Fruit fly (Drosophila melanogaster) whole organism, prepupa: ENCODE results near the gene CG3625.

Experiments used
- CG10669 ChIP-seq: fragments of 200-800 bp; sonication (Bioruptor generic); optimal IDR thresholded peaks from 3 replicates; lab custom pipeline; 2018; ENCODE audit warnings: missing biosample characterization, mild to moderate bottlenecking, missing genetic modification characterization, moderate library complexity
- CG11762 ChIP-seq: fragments of 200-800 bp; sonication (Bioruptor generic); optimal IDR thresholded peaks from 3 replicates; lab custom pipeline; 2016; ENCODE audit warnings: missing biosample characterization, missing genetic modification characterization; ENCODE audit not compliant: insufficient read depth
- CG3032 ChIP-seq: fragments of 200-800 bp; optimal IDR thresholded peaks from 2 replicates; lab custom pipeline; 2019; ENCODE audit warnings: missing biosample characterization, mild to moderate bottlenecking, missing genetic modification characterization, moderate library complexity
- CG3919 ChIP-seq: fragments of 200-800 bp; sonication (Bioruptor generic); optimal IDR thresholded peaks from 3 replicates; lab custom pipeline; 2016; ENCODE audit warnings: missing biosample characterization, missing genetic modification characterization
- CG4318 ChIP-seq: fragments of 200-800 bp; sonication (Bioruptor generic); optimal IDR thresholded peaks from 3 replicates; lab custom pipeline; 2017; ENCODE audit warnings: missing biosample characterization, mild to moderate bottlenecking, missing genetic modification characterization
- CG6163 ChIP-seq: fragments of 200-800 bp; sonication (Bioruptor generic); IDR thresholded peaks from 3 replicates; pipeline ENCODE4 v1.3.6; 2022; ENCODE audit warnings: missing biosample characterization, missing genetic modification characterization
- CG6808 ChIP-seq: fragments of 200-800 bp; sonication (Bioruptor generic); optimal IDR thresholded peaks from 3 replicates; lab custom pipeline; 2017; ENCODE audit warnings: missing biosample characterization, missing genetic modification characterization, mild to moderate bottlenecking, moderate library complexity, missing genetic modification reagents
- CG6854 ChIP-seq: fragments of 200-800 bp; sonication (Bioruptor generic); optimal IDR thresholded peaks from 2 replicates; lab custom pipeline; 2017; ENCODE audit warnings: missing biosample characterization, mild to moderate bottlenecking, missing genetic modification characterization
- CG7368 ChIP-seq: fragments of 200-800 bp; sonication (Bioruptor generic); optimal IDR thresholded peaks from 3 replicates; lab custom pipeline; 2016; ENCODE audit warnings: missing biosample characterization, missing genetic modification characterization
- CG9139 ChIP-seq: fragments of 200-800 bp; sonication (Bioruptor generic); optimal IDR thresholded peaks from 3 replicates; lab custom pipeline; 2017; ENCODE audit warnings: missing biosample characterization, mild to moderate bottlenecking, missing genetic modification characterization
- Eip78C ChIP-seq: fragments of 200-800 bp; sonication (Bioruptor generic); peaks from one replicate; lab custom pipeline; 2016; ENCODE audit warnings: missing biosample characterization, missing genetic modification characterization
- Eip93F ChIP-seq: fragments of 200-800 bp; sonication (Bioruptor generic); optimal IDR thresholded peaks from 2 replicates; lab custom pipeline; 2016; ENCODE audit warnings: missing biosample characterization, mild to moderate bottlenecking, missing genetic modification characterization
- Hr39 ChIP-seq: fragments of 200-800 bp; sonication (Bioruptor generic); optimal IDR thresholded peaks from 2 replicates; lab custom pipeline; 2016; ENCODE audit warnings: missing biosample characterization, missing genetic modification characterization
- Smox ChIP-seq: fragments of 200-800 bp; sonication (Bioruptor generic); optimal IDR thresholded peaks from 3 replicates; lab custom pipeline; 2016; ENCODE audit warnings: missing biosample characterization, missing genetic modification characterization
- Sox15 ChIP-seq: fragments of 200-800 bp; sonication (Bioruptor generic); optimal IDR thresholded peaks from 3 replicates; lab custom pipeline; 2016; ENCODE audit warnings: missing biosample characterization, missing genetic modification characterization
- acj6 ChIP-seq: fragments of 200-800 bp; sonication (Bioruptor generic); optimal IDR thresholded peaks from 3 replicates; lab custom pipeline; 2016; ENCODE audit warnings: missing biosample characterization, missing genetic modification characterization
- cyc ChIP-seq: fragments of 200-800 bp; sonication (Bioruptor generic); optimal IDR thresholded peaks from 3 replicates; lab custom pipeline; 2016; ENCODE audit warnings: missing biosample characterization, missing genetic modification characterization
- dsx ChIP-seq: fragments of 200-800 bp; optimal IDR thresholded peaks from 3 replicates; lab custom pipeline; 2019; ENCODE audit warnings: missing biosample characterization, mild to moderate bottlenecking, missing genetic modification characterization, moderate library complexity; ENCODE audit not compliant: poor library complexity, severe bottlenecking
- fd85E ChIP-seq: fragments of 200-800 bp; sonication (Bioruptor generic); optimal IDR thresholded peaks from 3 replicates; lab custom pipeline; 2016; ENCODE audit warnings: missing biosample characterization, missing genetic modification characterization
- pdm3 ChIP-seq: fragments of 200-800 bp; sonication (Bioruptor generic); optimal IDR thresholded peaks from 3 replicates; lab custom pipeline; 2016; ENCODE audit warnings: missing biosample characterization, missing genetic modification characterization
- spab ChIP-seq: fragments of 200-800 bp; sonication (Bioruptor generic); optimal IDR thresholded peaks from 2 replicates; lab custom pipeline; 2017; ENCODE audit warnings: missing biosample characterization, mild to moderate bottlenecking, missing genetic modification characterization, missing genetic modification reagents
- ss ChIP-seq, 2 experiments: fragments of 200-800 bp; sonication (Bioruptor generic); optimal IDR thresholded peaks; 2 replicates in 1 of 2; 3 replicates in 1 of 2; lab custom pipeline; 2017 to 2018; ENCODE audit warnings: mild to moderate bottlenecking in 2 of 2, missing biosample characterization in 2 of 2, missing genetic modification characterization in 2 of 2, moderate library complexity in 1 of 2
- vri ChIP-seq: fragments of 200-800 bp; sonication (Bioruptor generic); optimal IDR thresholded peaks from 3 replicates; lab custom pipeline; 2016; ENCODE audit warnings: missing biosample characterization, mild to moderate bottlenecking, missing genetic modification characterization

The CG3625 gene

DNA sequence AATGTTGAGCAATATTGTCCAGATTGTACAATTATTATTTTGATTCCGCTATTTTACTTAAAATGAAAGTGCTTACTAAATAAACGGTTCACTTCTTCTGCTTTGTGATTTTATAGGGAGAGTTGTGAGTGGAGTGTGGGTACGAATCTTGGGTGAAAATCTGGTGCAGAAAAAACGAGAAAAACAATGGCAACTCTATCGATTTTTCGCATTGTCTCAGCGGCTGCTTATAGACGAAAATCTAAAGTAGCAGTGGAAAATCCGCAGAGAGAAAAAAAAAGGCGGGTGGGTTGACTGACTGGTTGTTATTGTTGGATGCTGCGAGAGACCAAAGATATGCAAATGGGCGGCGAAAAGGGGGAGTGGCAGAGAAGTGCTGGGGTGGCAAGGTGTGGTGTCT, 48.5 kb downstream of the CG3625 start:
- TF ChIP-seq pdm3 (GFP tag; lab: Kevin White, UChicago) (no peak), fd85E (GFP tag; lab: Kevin White, UChicago) (no peak), vri (GFP tag; lab: Kevin White, UChicago) (no peak), ss (GFP tag; optimal IDR thresholded peaks at IDR 0.05; lab: Kevin White, UChicago) (no peak), acj6 (no peak), Eip78C (no peak), CG6163 (GFP tag; lab: Robert Waterston, UW) (no peak), CG4318 (GFP tag; lab: Kevin White, UChicago) (no peak), spab (no peak), Smox (GFP tag; lab: Kevin White, UChicago) (no peak), CG3919 (GFP tag; lab: Kevin White, UChicago) (no peak)

DNA sequence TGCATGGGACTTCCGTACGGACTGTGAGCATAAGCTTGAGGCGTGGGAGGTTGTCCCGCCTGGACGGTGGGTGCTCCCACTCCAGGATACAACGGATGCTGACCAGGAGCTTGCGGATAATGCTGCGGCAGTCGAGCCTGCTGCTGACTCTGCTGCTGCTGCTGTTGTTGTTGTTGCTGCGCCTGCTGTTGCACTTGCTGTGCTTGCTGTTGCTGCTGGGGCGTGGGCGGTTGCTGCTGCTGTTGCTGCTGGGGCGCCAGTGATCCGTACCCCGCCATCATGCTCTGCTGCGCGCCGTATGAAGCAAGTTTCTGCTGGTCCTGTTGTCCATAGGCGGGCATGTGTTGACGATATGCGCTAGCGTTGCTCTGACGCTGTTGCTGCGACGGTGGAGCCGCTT, 50.2 kb downstream of the CG3625 start:
- TF ChIP-seq Hr39 (GFP tag; lab: Kevin White, UChicago) (no peak), CG11762 (no peak), CG6808 (GFP tag; lab: Kevin White, UChicago) (no peak), cyc (no peak), Eip93F (GFP tag; lab: Kevin White, UChicago) (no peak), Sox15 (no peak), CG10669 (GFP tag; lab: Kevin White, UChicago) (no peak)
- TF ChIP-seq, all 60 proteins: peak for 0

DNA sequence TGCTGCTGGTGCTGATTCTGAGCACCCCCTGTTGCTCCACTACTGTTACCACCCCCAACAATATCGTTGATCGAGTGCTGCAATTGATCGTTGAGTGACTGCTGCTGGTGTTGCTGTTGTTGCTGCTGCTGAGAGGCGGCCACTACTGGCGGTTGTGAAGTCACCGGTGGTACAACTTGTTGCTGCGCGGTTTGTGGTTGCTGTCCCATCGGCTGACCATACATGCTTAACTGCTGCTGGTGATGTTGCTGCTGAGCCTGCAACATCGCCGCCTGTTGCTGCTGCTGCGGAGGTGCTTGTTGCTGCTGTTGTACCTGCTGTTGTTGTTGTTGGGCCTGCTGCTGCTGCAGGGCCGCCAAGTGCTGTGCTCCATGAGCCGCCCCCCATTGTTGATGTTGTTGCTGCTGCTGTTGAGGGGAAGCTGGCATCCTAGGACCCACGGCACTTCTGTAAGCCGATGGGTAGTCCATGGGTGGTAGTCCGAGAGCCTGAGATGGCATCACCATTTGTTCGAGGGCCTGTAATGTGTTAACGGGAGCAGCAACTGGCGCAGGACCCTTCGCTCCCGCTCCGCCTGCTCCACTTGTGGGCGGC, 51.3 kb downstream of the CG3625 start:
- TF ChIP-seq CG7368 (GFP tag; lab: Kevin White, UChicago): no peak
- TF ChIP-seq dsx: no peak
- TF ChIP-seq CG9139 (GFP tag; lab: Kevin White, UChicago): no peak
- TF ChIP-seq CG3032 (tag; lab: Kevin White, UChicago): no peak
- TF ChIP-seq cyc: no peak
- no peak for TF ChIP-seq CG6854
